Worm (Caenorhabditis elegans) whole organism, L2 larva: ENCODE measurements around the gene clec-62.
A peak's percentile ranks its signal among the peaks of the same experiment; 100 is the strongest.

ENCODE experiments used
- C34F6.9 ChIP-seq: fragments of 150-350 bp; optimal IDR thresholded peaks from 2 replicates; lab custom pipeline; 2014; ENCODE audit warnings: missing biosample characterization, missing genetic modification characterization
- F13H6.1 ChIP-seq: sonication (generic microtip); optimal IDR thresholded peaks from 2 replicates; lab custom pipeline; 2016; ENCODE audit warnings: missing genetic modification characterization, missing compliant biosample characterization
- R02D3.7 ChIP-seq: fragments of 150-350 bp; optimal IDR thresholded peaks from 2 replicates; lab custom pipeline; 2014; ENCODE audit warnings: missing biosample characterization, missing genetic modification characterization
- Y55F3AM.14 ChIP-seq: fragments of 200-800 bp; sonication (Bioruptor generic); optimal IDR thresholded peaks from 2 replicates; lab custom pipeline; 2018; ENCODE audit warnings: mild to moderate bottlenecking, missing genetic modification characterization, missing compliant biosample characterization
- ZK546.5 ChIP-seq: sonication (generic microtip); optimal IDR thresholded peaks from 2 replicates; lab custom pipeline; 2017; ENCODE audit warnings: missing biosample characterization, missing genetic modification characterization
- alr-1 ChIP-seq: fragments of 150-350 bp; optimal IDR thresholded peaks from 2 replicates; lab custom pipeline; 2014; ENCODE audit warnings: missing biosample characterization, missing genetic modification characterization
- aly-2 ChIP-seq: fragments of 150-350 bp; optimal IDR thresholded peaks from 2 replicates; lab custom pipeline; 2014; ENCODE audit warnings: missing biosample characterization, missing genetic modification characterization
- ama-1 ChIP-seq: fragments of 150-350 bp; optimal IDR thresholded peaks from 2 replicates; lab custom pipeline; 2018; ENCODE audit warnings: inconsistent platforms
- blmp-1 ChIP-seq: sonication (generic microtip); optimal IDR thresholded peaks from 2 replicates; lab custom pipeline; 2017; ENCODE audit warnings: missing genetic modification characterization, mild to moderate bottlenecking, missing compliant biosample characterization, antibody characterized with exemption, moderate library complexity; ENCODE audit not compliant: insufficient read depth
- ceh-16 ChIP-seq: fragments of 150-350 bp; optimal IDR thresholded peaks from 2 replicates; lab custom pipeline; 2014; ENCODE audit warnings: missing biosample characterization, missing genetic modification characterization
- ceh-82 ChIP-seq: fragments of 150-350 bp; optimal IDR thresholded peaks from 2 replicates; lab custom pipeline; 2014; ENCODE audit warnings: missing biosample characterization, missing genetic modification characterization
- crh-2 ChIP-seq: sonication (generic microtip); optimal IDR thresholded peaks from 2 replicates; lab custom pipeline; 2017; ENCODE audit warnings: missing biosample characterization, missing genetic modification characterization
- dmd-4 ChIP-seq: sonication (generic microtip); optimal IDR thresholded peaks from 2 replicates; lab custom pipeline; 2017; ENCODE audit warnings: missing biosample characterization, missing genetic modification characterization
- egl-27 ChIP-seq: sonication (generic microtip); optimal IDR thresholded peaks from 3 replicates; lab custom pipeline; 2017; ENCODE audit warnings: missing biosample characterization, missing genetic modification reagents, missing genetic modification characterization
- elt-1 ChIP-seq: fragments of 150-350 bp; optimal IDR thresholded peaks from 2 replicates; lab custom pipeline; 2014; ENCODE audit warnings: missing biosample characterization, missing genetic modification characterization
- elt-3 ChIP-seq: sonication (generic microtip); optimal IDR thresholded peaks from 2 replicates; lab custom pipeline; 2017; ENCODE audit warnings: missing biosample characterization, missing genetic modification characterization
- fos-1 ChIP-seq: fragments of 150-350 bp; optimal IDR thresholded peaks from 2 replicates; lab custom pipeline; 2014; ENCODE audit warnings: missing biosample characterization, missing genetic modification characterization
- gmeb-1 ChIP-seq: fragments of 150-350 bp; optimal IDR thresholded peaks from 2 replicates; lab custom pipeline; 2014; ENCODE audit warnings: missing biosample characterization, missing genetic modification characterization
- lin-11 ChIP-seq: fragments of 150-350 bp; sonication (generic microtip); optimal IDR thresholded peaks from 2 replicates; lab custom pipeline; 2014; ENCODE audit warnings: missing biosample characterization, missing genetic modification characterization, inconsistent platforms, mixed read lengths
- lin-13 ChIP-seq: fragments of 150-350 bp; optimal IDR thresholded peaks from 2 replicates; lab custom pipeline; 2014; ENCODE audit warnings: missing biosample characterization, missing genetic modification reagents, missing genetic modification characterization
- lin-39 ChIP-seq: fragments of 150-350 bp; optimal IDR thresholded peaks from 2 replicates; lab custom pipeline; 2014; ENCODE audit warnings: missing biosample characterization, missing genetic modification reagents, missing genetic modification characterization
- lsy-2 ChIP-seq, 2 experiments: fragments of 150-350 bp in 1 of 2; sonication (generic microtip) in 1 of 2; optimal IDR thresholded peaks; 2 replicates each; lab custom pipeline; 2014 to 2017; ENCODE audit warnings: missing biosample characterization in 2 of 2, missing genetic modification characterization in 2 of 2
- mab-5 ChIP-seq: fragments of 150-350 bp; optimal IDR thresholded peaks from 2 replicates; lab custom pipeline; 2014; ENCODE audit warnings: missing biosample characterization, missing genetic modification characterization
- mbf-1 ChIP-seq: sonication (generic microtip); optimal IDR thresholded peaks from 2 replicates; lab custom pipeline; 2017; ENCODE audit warnings: missing biosample characterization, missing genetic modification characterization
- mdl-1 ChIP-seq, 2 experiments: fragments of 150-350 bp in 1 of 2; sonication (generic microtip) in 1 of 2; optimal IDR thresholded peaks; 2 replicates each; lab custom pipeline; 2017; ENCODE audit warnings: missing biosample characterization in 2 of 2, missing genetic modification characterization in 2 of 2
- nhr-10 ChIP-seq: sonication (generic microtip); optimal IDR thresholded peaks from 2 replicates; lab custom pipeline; 2017; ENCODE audit warnings: missing biosample characterization, missing genetic modification characterization
- nhr-11 ChIP-seq: fragments of 150-350 bp; optimal IDR thresholded peaks from 2 replicates; lab custom pipeline; 2014; ENCODE audit warnings: missing biosample characterization, missing genetic modification characterization
- nhr-12 ChIP-seq: fragments of 150-350 bp; optimal IDR thresholded peaks from 2 replicates; lab custom pipeline; 2014; ENCODE audit warnings: missing biosample characterization, missing genetic modification characterization
- nhr-129 ChIP-seq: fragments of 150-350 bp; optimal IDR thresholded peaks from 2 replicates; lab custom pipeline; 2014; ENCODE audit warnings: missing biosample characterization, missing genetic modification characterization
- nhr-21 ChIP-seq: fragments of 150-350 bp; optimal IDR thresholded peaks from 2 replicates; lab custom pipeline; 2014; ENCODE audit warnings: missing biosample characterization, missing genetic modification characterization
- nhr-23 ChIP-seq: fragments of 150-350 bp; optimal IDR thresholded peaks from 2 replicates; lab custom pipeline; 2014; ENCODE audit warnings: missing biosample characterization, missing genetic modification reagents, missing genetic modification characterization
- nhr-237 ChIP-seq: fragments of 150-350 bp; optimal IDR thresholded peaks from 2 replicates; lab custom pipeline; 2014; ENCODE audit warnings: missing biosample characterization, missing genetic modification characterization
- nhr-25 ChIP-seq: fragments of 150-350 bp; sonication (generic microtip); optimal IDR thresholded peaks from 3 replicates; lab custom pipeline; 2014; ENCODE audit warnings: missing biosample characterization, missing genetic modification characterization
- nhr-6 ChIP-seq: fragments of 150-350 bp; optimal IDR thresholded peaks from 2 replicates; lab custom pipeline; 2014; ENCODE audit warnings: missing biosample characterization, missing genetic modification characterization
- nhr-77 ChIP-seq: fragments of 150-350 bp; optimal IDR thresholded peaks from 2 replicates; lab custom pipeline; 2014; ENCODE audit warnings: missing biosample characterization, missing genetic modification characterization
- peb-1 ChIP-seq: fragments of 150-350 bp; optimal IDR thresholded peaks from 2 replicates; lab custom pipeline; 2014; ENCODE audit warnings: missing biosample characterization, missing genetic modification characterization
- sem-4 ChIP-seq: fragments of 150-350 bp; optimal IDR thresholded peaks from 2 replicates; lab custom pipeline; 2014; ENCODE audit warnings: missing biosample characterization, missing genetic modification reagents, missing genetic modification characterization
- skn-1 ChIP-seq: sonication (generic microtip); optimal IDR thresholded peaks from 2 replicates; lab custom pipeline; 2017; ENCODE audit warnings: missing biosample characterization, missing genetic modification characterization
- sma-3 ChIP-seq: sonication (generic microtip); optimal IDR thresholded peaks from 2 replicates; lab custom pipeline; 2016; ENCODE audit warnings: missing genetic modification reagents, missing genetic modification characterization, missing compliant biosample characterization
- sma-9 ChIP-seq, 2 experiments: fragments of 150-350 bp in 1 of 2; sonication (generic microtip) in 1 of 2; optimal IDR thresholded peaks; 2 replicates each; lab custom pipeline; 2014 to 2016; ENCODE audit warnings: missing genetic modification characterization in 2 of 2, mild to moderate bottlenecking in 1 of 2, missing biosample characterization in 1 of 2, missing compliant biosample characterization in 1 of 2, missing genetic modification reagents in 1 of 2, moderate library complexity in 1 of 2
- snpc-4 ChIP-seq: fragments of 150-350 bp; optimal IDR thresholded peaks from 2 replicates; lab custom pipeline; 2014; ENCODE audit warnings: missing biosample characterization, missing genetic modification characterization
- unc-39 ChIP-seq: fragments of 150-350 bp; optimal IDR thresholded peaks from 2 replicates; lab custom pipeline; 2014; ENCODE audit warnings: missing biosample characterization, missing genetic modification characterization
- unc-55 ChIP-seq: fragments of 150-350 bp; sonication (generic microtip); optimal IDR thresholded peaks from 3 replicates; lab custom pipeline; 2014; ENCODE audit warnings: missing biosample characterization, missing genetic modification reagents, missing genetic modification characterization
- unc-62 ChIP-seq: fragments of 150-350 bp; optimal IDR thresholded peaks from 2 replicates; lab custom pipeline; 2014; ENCODE audit warnings: missing biosample characterization, missing genetic modification reagents, missing genetic modification characterization
- zag-1 ChIP-seq: fragments of 150-350 bp; optimal IDR thresholded peaks from 2 replicates; lab custom pipeline; 2014; ENCODE audit warnings: missing biosample characterization, missing genetic modification characterization
- ztf-1 ChIP-seq: fragments of 200-800 bp; sonication (Bioruptor generic); conservative IDR thresholded peaks from 2 replicates; pipeline ENCODE4 v1.3.6; 2022; ENCODE audit warnings: missing genetic modification characterization, missing compliant biosample characterization
- ztf-11 ChIP-seq: sonication (generic microtip); optimal IDR thresholded peaks from 2 replicates; lab custom pipeline; 2017; ENCODE audit warnings: missing biosample characterization, missing genetic modification characterization
- ztf-4 ChIP-seq: fragments of 150-350 bp; optimal IDR thresholded peaks from 2 replicates; lab custom pipeline; 2014; ENCODE audit warnings: missing biosample characterization, missing genetic modification characterization

Gene clec-62

DNA sequence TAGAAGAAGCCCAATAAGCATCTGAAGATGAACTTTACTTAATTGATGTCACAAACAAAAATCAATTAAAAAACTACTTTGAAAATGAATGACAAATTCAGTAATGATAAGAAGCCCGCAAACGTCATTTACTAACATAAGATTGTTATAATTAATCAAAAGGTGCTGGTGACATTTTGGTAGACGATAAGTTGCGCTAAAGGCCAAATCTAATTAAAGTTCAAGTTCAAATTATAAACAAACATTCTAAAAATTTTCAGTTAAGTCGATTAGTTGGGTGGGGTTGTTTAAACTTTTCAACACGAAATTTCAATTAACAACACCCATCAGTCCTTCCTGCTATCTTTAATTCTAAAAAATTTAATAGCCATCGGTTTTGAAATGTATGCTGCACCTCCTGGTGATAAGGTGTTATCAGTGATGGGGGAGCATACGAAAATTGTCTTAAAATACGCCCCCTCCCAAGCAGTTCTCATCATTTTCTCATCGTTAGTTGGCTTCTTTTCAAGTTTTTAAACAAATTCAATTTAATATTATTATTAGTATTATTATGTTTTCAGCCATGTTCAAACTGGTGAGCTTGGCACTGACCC is at the start of gene clec-62, which contains the start of gene clec-63:
clec-62 (minus strand) TSS at position 51 of the 593 bp plus-strand sequence.
clec-63 (plus strand) TSS at position 561 of the 593 bp plus-strand sequence.
- TF ChIP-seq skn-1 (tag; lab: Kevin White, UChicago) (peak; percentile 29), mbf-1 (tag; lab: Kevin White, UChicago) (no peak), fos-1 (tag; lab: Kevin White, UChicago) (peak; percentile 93), gmeb-1 (tag; lab: Kevin White, UChicago) (no peak), R02D3.7 (no peak), crh-2 (peak; percentile 30)

DNA sequence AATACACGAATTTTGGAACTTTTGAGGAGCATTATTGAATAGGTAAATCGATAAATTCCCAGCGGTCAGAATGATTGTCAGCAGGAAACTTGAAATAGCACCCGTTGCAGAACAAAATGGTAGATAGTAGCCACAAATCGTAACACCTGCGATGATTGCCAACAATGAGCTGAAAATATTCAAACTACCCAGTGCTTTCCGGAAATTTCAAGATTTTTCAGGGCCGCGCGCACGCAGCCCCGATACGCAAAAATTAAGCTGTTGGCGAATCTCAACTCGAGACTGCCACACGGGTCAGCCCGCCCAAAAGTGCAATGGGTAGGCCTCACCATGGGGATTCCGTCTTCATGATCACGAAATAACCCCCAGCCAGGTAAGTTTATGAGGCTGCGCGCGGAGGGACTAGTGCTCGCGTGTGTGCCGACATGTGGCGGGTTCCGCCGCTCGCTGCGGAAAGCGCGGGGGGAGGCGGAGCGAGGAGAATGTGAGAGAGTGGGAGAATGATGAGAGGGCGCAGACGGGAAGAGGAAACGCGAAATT is 49.7 kb upstream of the clec-62 start:
- TF ChIP-seq nhr-11 (tag; lab: Kevin White, UChicago) (peak; percentile 20), sma-3 (peak; percentile 97), zag-1 (peak; percentile 78), ceh-16 (tag; lab: Kevin White, UChicago) (peak; percentile 98), nhr-10 (tag; lab: Kevin White, UChicago) (peak; percentile 84), mbf-1 (tag; lab: Kevin White, UChicago) (no peak), unc-62 (no peak), elt-1 (no peak), snpc-4 (tag; lab: Kevin White, UChicago) (peak; percentile 99), gmeb-1 (tag; lab: Kevin White, UChicago) (peak; percentile 82), unc-55 (GFP tag; lab: Kevin White, UChicago) (peak; percentile 74), nhr-12 (tag; lab: Kevin White, UChicago) (no peak), nhr-237 (peak; percentile 70), ceh-82 (tag; lab: Kevin White, UChicago) (peak; percentile 60), unc-39 (tag; lab: Kevin White, UChicago) (no peak), nhr-77 (tag; lab: Kevin White, UChicago) (peak; percentile 63), nhr-25 (peak; percentile 89), lin-13 (GFP tag; lab: Kevin White, UChicago) (peak; percentile 90), mab-5 (tag; lab: Kevin White, UChicago) (peak; percentile 36), lin-11 (tag; lab: Kevin White, UChicago) (peak; percentile 88), lsy-2 (tag; optimal IDR thresholded peaks at IDR 0.05; lab: Kevin White, UChicago) (peak; percentile 81 to 85), skn-1 (tag; lab: Kevin White, UChicago) (peak; percentile 22), sma-9 (GFP tag; optimal IDR thresholded peaks at IDR 0.05; lab: Kevin White, UChicago) (peak; percentile 88), sma-9 (tag; optimal IDR thresholded peaks at IDR 0.05; lab: Kevin White, UChicago) (no peak), mdl-1 (tag; optimal IDR thresholded peaks at IDR 0.05; lab: Kevin White, UChicago) (peak; percentile 87 to 91), ztf-4 (peak; percentile 76), nhr-129 (tag; lab: Kevin White, UChicago) (peak; percentile 87), ztf-11 (no peak), lin-39 (tag; lab: Kevin White, UChicago) (no peak), nhr-23 (no peak), ztf-1 (GFP tag; lab: Robert Waterston, UW) (no peak), F13H6.1 (tag; lab: Kevin White, UChicago) (peak; percentile 94), ZK546.5 (tag; lab: Kevin White, UChicago) (peak; percentile 34), blmp-1 (tag; lab: Kevin White, UChicago) (peak; percentile 62), alr-1 (tag; lab: Kevin White, UChicago) (no peak), ama-1 (lab: Kevin White, UChicago) (peak; percentile 100), crh-2 (peak; percentile 92), elt-3 (tag; lab: Kevin White, UChicago) (no peak), fos-1 (tag; lab: Kevin White, UChicago) (peak; percentile 70), C34F6.9 (tag; lab: Kevin White, UChicago) (peak; percentile 59), dmd-4 (tag; lab: Kevin White, UChicago) (no peak), egl-27 (tag; lab: Kevin White, UChicago) (peak; percentile 85), peb-1 (tag; lab: Kevin White, UChicago) (no peak), R02D3.7 (peak; percentile 24), sem-4 (tag; lab: Kevin White, UChicago) (peak; percentile 79), nhr-6 (tag; lab: Kevin White, UChicago) (peak; percentile 74), nhr-21 (tag; lab: Kevin White, UChicago) (peak; percentile 95), Y55F3AM.14 (GFP tag; lab: Kevin White, UChicago) (peak; percentile 89), aly-2 (no peak)
- TF ChIP-seq, all 48 proteins: peak for 34
